Worm (Caenorhabditis elegans): Measurements from ENCODE around the gene algn-5.

DNA sequence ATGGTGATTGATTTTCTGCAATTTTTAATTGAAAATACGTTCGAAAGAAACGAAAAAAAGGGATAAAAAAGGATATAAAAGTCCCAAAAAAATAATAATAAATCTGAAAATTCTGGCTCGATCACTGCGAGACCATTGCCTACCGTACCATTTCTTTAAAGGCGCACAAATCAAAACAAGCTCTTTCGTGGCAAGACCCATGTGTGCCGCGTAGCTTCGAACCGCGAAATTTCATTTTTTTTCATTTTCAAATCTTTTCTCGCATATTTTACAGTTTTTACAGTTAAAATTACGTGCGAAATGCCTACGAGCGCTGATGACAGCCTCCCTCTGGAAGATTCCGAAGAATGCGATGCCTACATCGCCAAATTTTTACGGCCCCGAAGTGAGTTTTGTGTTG is 19.8 kb upstream of the algn-5 start, which contains the start of the genes coh-4 and pid-5:
- peak; percentile 24 for TF ChIP-seq W03F9.2 (tag; optimal IDR thresholded peaks at IDR 0.05)
- no peak for TF ChIP-seq dao-5 (tag; optimal IDR thresholded peaks at IDR 0.05)
- no peak for TF ChIP-seq him-1 (tag; optimal IDR thresholded peaks at IDR 0.05)

All from whole organism, L4/young adult.